Worm (Caenorhabditis elegans) whole organism, L3 larva: Measurements from ENCODE around the gene R06F6.14.
A peak's percentile ranks its signal among the peaks of the same experiment; 100 is the strongest.

Source experiments
- R02D3.7 ChIP-seq: fragments of 150-350 bp; optimal IDR thresholded peaks from 2 replicates; lab custom pipeline; 2014; ENCODE audit warnings: missing biosample characterization, missing genetic modification characterization
- ZK546.5 ChIP-seq: sonication (generic microtip); optimal IDR thresholded peaks from 2 replicates; lab custom pipeline; 2017; ENCODE audit warnings: missing biosample characterization, missing genetic modification characterization
- ceh-16 ChIP-seq: sonication (generic microtip); optimal IDR thresholded peaks from 2 replicates; lab custom pipeline; 2017; ENCODE audit warnings: missing biosample characterization, missing genetic modification characterization
- ceh-28 ChIP-seq: fragments of 150-350 bp; optimal IDR thresholded peaks from 2 replicates; lab custom pipeline; 2014; ENCODE audit warnings: missing biosample characterization, missing genetic modification reagents, missing genetic modification characterization
- ceh-82 ChIP-seq: fragments of 150-350 bp; optimal IDR thresholded peaks from 2 replicates; lab custom pipeline; 2014; ENCODE audit warnings: missing biosample characterization, missing genetic modification characterization
- ceh-9 ChIP-seq: sonication (generic microtip); optimal IDR thresholded peaks from 2 replicates; lab custom pipeline; 2018; ENCODE audit warnings: missing biosample characterization, missing genetic modification characterization
- egl-27 ChIP-seq: sonication (generic microtip); optimal IDR thresholded peaks from 4 replicates; lab custom pipeline; 2017; ENCODE audit warnings: missing biosample characterization, missing genetic modification reagents, missing genetic modification characterization
- egl-5 ChIP-seq: fragments of 150-350 bp; optimal IDR thresholded peaks from 2 replicates; lab custom pipeline; 2017; ENCODE audit warnings: missing biosample characterization, missing genetic modification reagents, missing genetic modification characterization, inconsistent platforms
- elt-1 ChIP-seq: fragments of 150-350 bp; optimal IDR thresholded peaks from 2 replicates; lab custom pipeline; 2014; ENCODE audit warnings: missing biosample characterization, missing genetic modification characterization
- elt-2 ChIP-seq: sonication (generic microtip); optimal IDR thresholded peaks from 2 replicates; lab custom pipeline; 2016; ENCODE audit warnings: missing genetic modification reagents, mild to moderate bottlenecking, missing genetic modification characterization, missing compliant biosample characterization
- elt-3 ChIP-seq, 3 experiments: fragments of 150-350 bp in 1 of 3; sonication (generic microtip) in 2 of 3; optimal IDR thresholded peaks; 2 replicates in 2 of 3; 4 replicates in 1 of 3; lab custom pipeline; 2014 to 2017; ENCODE audit warnings: missing biosample characterization in 3 of 3, missing genetic modification characterization in 3 of 3
- fkh-2 ChIP-seq: fragments of 150-350 bp; optimal IDR thresholded peaks from 2 replicates; lab custom pipeline; 2014; ENCODE audit warnings: missing biosample characterization, missing genetic modification reagents, missing genetic modification characterization
- hmg-11 ChIP-seq: sonication (generic microtip); optimal IDR thresholded peaks from 2 replicates; lab custom pipeline; 2016; ENCODE audit warnings: missing genetic modification characterization, missing compliant biosample characterization
- lin-15B ChIP-seq: fragments of 150-350 bp; optimal IDR thresholded peaks from 2 replicates; lab custom pipeline; 2014; ENCODE audit warnings: missing biosample characterization, missing genetic modification characterization
- lin-39 ChIP-seq: fragments of 150-350 bp; optimal IDR thresholded peaks from 2 replicates; lab custom pipeline; 2018; ENCODE audit warnings: missing biosample characterization, missing genetic modification reagents, missing genetic modification characterization
- mdl-1 ChIP-seq: fragments of 150-350 bp; optimal IDR thresholded peaks from 2 replicates; lab custom pipeline; 2014; ENCODE audit warnings: missing biosample characterization, missing genetic modification characterization
- nfya-1 ChIP-seq: sonication (generic microtip); optimal IDR thresholded peaks from 2 replicates; lab custom pipeline; 2017; ENCODE audit warnings: missing genetic modification characterization, mild to moderate bottlenecking, missing compliant biosample characterization, antibody characterized with exemption, moderate library complexity; ENCODE audit not compliant: insufficient read depth
- nhr-11 ChIP-seq: fragments of 150-350 bp; optimal IDR thresholded peaks from 2 replicates; lab custom pipeline; 2014; ENCODE audit warnings: missing biosample characterization, missing genetic modification characterization
- nhr-12 ChIP-seq: fragments of 150-350 bp; optimal IDR thresholded peaks from 2 replicates; lab custom pipeline; 2014; ENCODE audit warnings: missing biosample characterization, missing genetic modification characterization
- nhr-23 ChIP-seq: fragments of 150-350 bp; optimal IDR thresholded peaks from 2 replicates; lab custom pipeline; 2014; ENCODE audit warnings: missing biosample characterization, missing genetic modification reagents, missing genetic modification characterization
- nhr-237 ChIP-seq: fragments of 150-350 bp; optimal IDR thresholded peaks from 2 replicates; lab custom pipeline; 2014; ENCODE audit warnings: missing biosample characterization, missing genetic modification characterization
- nhr-25 ChIP-seq: sonication (generic microtip); optimal IDR thresholded peaks from 2 replicates; lab custom pipeline; 2017; ENCODE audit warnings: missing biosample characterization, missing genetic modification characterization
- nhr-28 ChIP-seq: fragments of 150-350 bp; optimal IDR thresholded peaks from 2 replicates; lab custom pipeline; 2014; ENCODE audit warnings: missing biosample characterization, missing genetic modification characterization
- nhr-43 ChIP-seq: sonication (generic microtip); optimal IDR thresholded peaks from 2 replicates; lab custom pipeline; 2016; ENCODE audit warnings: mild to moderate bottlenecking, missing genetic modification characterization, missing compliant biosample characterization; ENCODE audit not compliant: poor library complexity, severe bottlenecking
- nhr-67 ChIP-seq: fragments of 150-350 bp; optimal IDR thresholded peaks from 2 replicates; lab custom pipeline; 2014; ENCODE audit warnings: missing biosample characterization, missing genetic modification characterization
- nhr-76 ChIP-seq: fragments of 150-350 bp; sonication (generic microtip); optimal IDR thresholded peaks from 5 replicates; lab custom pipeline; 2014; ENCODE audit warnings: missing biosample characterization, missing genetic modification characterization
- nhr-77 ChIP-seq: fragments of 150-350 bp; optimal IDR thresholded peaks from 2 replicates; lab custom pipeline; 2014; ENCODE audit warnings: missing biosample characterization, missing genetic modification characterization
- pha-4 ChIP-seq: fragments of 150-350 bp; optimal IDR thresholded peaks from 2 replicates; lab custom pipeline; 2014; ENCODE audit warnings: missing biosample characterization, missing genetic modification reagents, missing genetic modification characterization
- sea-2 ChIP-seq: fragments of 150-350 bp; sonication (generic microtip); optimal IDR thresholded peaks from 4 replicates; lab custom pipeline; 2014; ENCODE audit warnings: missing biosample characterization, missing genetic modification reagents, missing genetic modification characterization
- skn-1 ChIP-seq: fragments of 150-350 bp; optimal IDR thresholded peaks from 2 replicates; lab custom pipeline; 2014; ENCODE audit warnings: missing biosample characterization, missing genetic modification characterization
- snpc-4 ChIP-seq: fragments of 150-350 bp; optimal IDR thresholded peaks from 2 replicates; lab custom pipeline; 2014; ENCODE audit warnings: missing biosample characterization, missing genetic modification characterization
- tbx-2 ChIP-seq: sonication (generic microtip); optimal IDR thresholded peaks from 2 replicates; lab custom pipeline; 2016; ENCODE audit warnings: mild to moderate bottlenecking, missing genetic modification characterization, missing compliant biosample characterization
- unc-39 ChIP-seq: sonication (generic microtip); optimal IDR thresholded peaks from 4 replicates; lab custom pipeline; 2017; ENCODE audit warnings: missing biosample characterization, missing genetic modification characterization
- unc-62 ChIP-seq: fragments of 150-350 bp; sonication (generic microtip); optimal IDR thresholded peaks from 4 replicates; lab custom pipeline; 2014; ENCODE audit warnings: missing biosample characterization, missing genetic modification reagents, missing genetic modification characterization
- zag-1 ChIP-seq: fragments of 150-350 bp; optimal IDR thresholded peaks from 2 replicates; lab custom pipeline; 2014; ENCODE audit warnings: missing biosample characterization, missing genetic modification characterization
- ztf-11 ChIP-seq: fragments of 150-350 bp; optimal IDR thresholded peaks from 2 replicates; lab custom pipeline; 2014; ENCODE audit warnings: missing biosample characterization, missing genetic modification characterization

Gene R06F6.14

ce11 chrII:10798429-10798893 lies 10.6 kb upstream of the R06F6.14 start, which contains the start of gene npp-19:
Gene npp-19 (minus strand): TSS chrII:10798479.
- TF ChIP-seq zag-1 (tag; lab: Kevin White, UChicago) (no peak), nhr-11 (tag; lab: Kevin White, UChicago) (peak; percentile 8), elt-2 (peak; percentile 17), nfya-1 (tag; lab: Kevin White, UChicago) (peak; percentile 69), R02D3.7 (tag; lab: Kevin White, UChicago) (peak; percentile 55), sea-2 (GFP tag; lab: Kevin White, UChicago) (no peak), nhr-237 (tag; lab: Kevin White, UChicago) (no peak), egl-5 (tag; lab: Kevin White, UChicago) (no peak), ZK546.5 (tag; lab: Kevin White, UChicago) (no peak), lin-15B (tag; lab: Kevin White, UChicago) (peak; percentile 59), pha-4 (tag; lab: Kevin White, UChicago) (peak; percentile 82), ceh-28 (tag; lab: Kevin White, UChicago) (peak; percentile 58), unc-62 (GFP tag; lab: Kevin White, UChicago) (no peak), nhr-43 (tag; lab: Kevin White, UChicago) (no peak), skn-1 (tag; lab: Kevin White, UChicago) (peak; percentile 50), hmg-11 (tag; lab: Kevin White, UChicago) (peak; percentile 33), tbx-2 (tag; lab: Kevin White, UChicago) (no peak), mdl-1 (tag; lab: Kevin White, UChicago) (no peak), snpc-4 (tag; lab: Kevin White, UChicago) (peak; percentile 40), unc-39 (tag; lab: Kevin White, UChicago) (no peak), nhr-76 (tag; lab: Kevin White, UChicago) (no peak), nhr-12 (tag; lab: Kevin White, UChicago) (no peak), fkh-2 (no peak), elt-3 (tag; optimal IDR thresholded peaks at IDR 0.05; lab: Kevin White, UChicago) (no peak), nhr-77 (tag; lab: Kevin White, UChicago) (no peak), egl-27 (no peak), nhr-28 (tag; lab: Kevin White, UChicago) (no peak), elt-1 (tag; lab: Kevin White, UChicago) (no peak), ceh-9 (tag; lab: Kevin White, UChicago) (no peak), lin-39 (tag; lab: Kevin White, UChicago) (no peak), ztf-11 (no peak), nhr-23 (tag; lab: Kevin White, UChicago) (peak; percentile 79), nhr-25 (tag; lab: Kevin White, UChicago) (peak; percentile 21), ceh-82 (tag; lab: Kevin White, UChicago) (no peak)
- TF ChIP-seq, all 47 proteins: peak for 12

ce11 chrII:10800209-10800608 lies 8.9 kb upstream of the R06F6.14 start:
- TF ChIP-seq nfya-1 (tag; lab: Kevin White, UChicago) (peak; percentile 4), pha-4 (tag; lab: Kevin White, UChicago) (no peak)
- TF ChIP-seq, all 47 proteins: peak for 1

- TF ChIP-seq ceh-16 (tag; lab: Kevin White, UChicago) (peak; percentile 9), mdl-1 (tag; lab: Kevin White, UChicago) (no peak), nhr-67 (tag; lab: Kevin White, UChicago) (no peak)
Measured at ce11 chrII:10804442-10804841, 4.7 kb upstream of the R06F6.14 start.

- TF ChIP-seq nfya-1 (tag; lab: Kevin White, UChicago) (peak; percentile 60), lin-15B (tag; lab: Kevin White, UChicago) (no peak)
Measured at ce11 chrII:10804907-10805306, 4.2 kb upstream of the R06F6.14 start.
